Fruit fly (Drosophila melanogaster) whole organism, embryonic: ENCODE measurements around the gene natalisin.

Experiments used
- Ada2b ChIP-seq: fragments of 200-800 bp; sonication (Bioruptor generic); IDR thresholded peaks from 2 replicates; pipeline ENCODE4 v1.3.6; 2022; ENCODE audit warnings: missing biosample characterization, missing genetic modification characterization
- CG11398 ChIP-seq: fragments of 200-800 bp; sonication (Bioruptor generic); optimal IDR thresholded peaks from 2 replicates; lab custom pipeline; 2016; ENCODE audit warnings: missing biosample characterization, missing genetic modification characterization
- CG12219 ChIP-seq: fragments of 200-800 bp; sonication (Bioruptor generic); optimal IDR thresholded peaks from 3 replicates; lab custom pipeline; 2018; ENCODE audit warnings: missing biosample characterization, mild to moderate bottlenecking, missing genetic modification characterization
- CG12769 ChIP-seq: fragments of 200-800 bp; sonication (Bioruptor generic); optimal IDR thresholded peaks from 2 replicates; lab custom pipeline; 2019; ENCODE audit warnings: missing biosample characterization, mild to moderate bottlenecking, missing genetic modification characterization, moderate library complexity
- CG14710 ChIP-seq: fragments of 200-800 bp; sonication (Bioruptor generic); optimal IDR thresholded peaks from 3 replicates; lab custom pipeline; 2019; ENCODE audit warnings: missing biosample characterization, mild to moderate bottlenecking, missing genetic modification characterization, moderate library complexity
- CG15696 ChIP-seq: fragments of 200-800 bp; sonication (Bioruptor generic); optimal IDR thresholded peaks from 2 replicates; lab custom pipeline; 2019; ENCODE audit warnings: missing biosample characterization, mild to moderate bottlenecking, missing genetic modification characterization, moderate library complexity
- CG17328 ChIP-seq: fragments of 200-800 bp; sonication (Bioruptor generic); IDR thresholded peaks from 2 replicates; pipeline ENCODE4 v1.3.6; 2022; ENCODE audit warnings: missing biosample characterization, missing genetic modification characterization
- CG17829 ChIP-seq: fragments of 200-800 bp; optimal IDR thresholded peaks from 2 replicates; lab custom pipeline; 2019; ENCODE audit warnings: missing biosample characterization, mild to moderate bottlenecking, missing genetic modification characterization, moderate library complexity
- CG18262 ChIP-seq: fragments of 200-800 bp; optimal IDR thresholded peaks from 3 replicates; lab custom pipeline; 2019; ENCODE audit warnings: missing biosample characterization, mild to moderate bottlenecking, missing genetic modification characterization, moderate library complexity
- CG30403 ChIP-seq: fragments of 200-800 bp; sonication (Bioruptor generic); optimal IDR thresholded peaks from 3 replicates; lab custom pipeline; 2016; ENCODE audit warnings: missing biosample characterization, missing genetic modification characterization
- CG3407 ChIP-seq: fragments of 200-800 bp; sonication (Bioruptor generic); optimal IDR thresholded peaks from 2 replicates; lab custom pipeline; 2018; ENCODE audit warnings: missing biosample characterization, mild to moderate bottlenecking, missing genetic modification characterization
- CG4730 ChIP-seq: fragments of 200-800 bp; sonication (Bioruptor generic); IDR thresholded peaks from 2 replicates; pipeline ENCODE4 v1.3.6; 2022; ENCODE audit warnings: missing biosample characterization, missing genetic modification characterization
- CG4820 ChIP-seq: fragments of 200-800 bp; sonication (Bioruptor generic); optimal IDR thresholded peaks from 3 replicates; lab custom pipeline; 2016; ENCODE audit warnings: missing biosample characterization, missing genetic modification characterization
- CG5180 ChIP-seq: fragments of 200-800 bp; sonication (Bioruptor generic); optimal IDR thresholded peaks from 3 replicates; lab custom pipeline; 2017; ENCODE audit warnings: missing biosample characterization, missing genetic modification characterization, mild to moderate bottlenecking, moderate library complexity, missing genetic modification reagents
- CG5953 ChIP-seq: fragments of 200-800 bp; sonication (Bioruptor generic); IDR thresholded peaks from 2 replicates; pipeline ENCODE4 v1.3.6; 2022; ENCODE audit warnings: missing biosample characterization, missing genetic modification characterization
- CG6765 ChIP-seq: fragments of 200-800 bp; sonication (Bioruptor generic); optimal IDR thresholded peaks from 3 replicates; lab custom pipeline; 2017; ENCODE audit warnings: missing biosample characterization, mild to moderate bottlenecking, missing genetic modification characterization
- CG8388 ChIP-seq: fragments of 200-800 bp; sonication (Bioruptor generic); optimal IDR thresholded peaks from 2 replicates; lab custom pipeline; 2019; ENCODE audit warnings: missing biosample characterization, mild to moderate bottlenecking, missing genetic modification characterization, moderate library complexity
- CrebB ChIP-seq: fragments of 200-800 bp; sonication (Bioruptor generic); optimal IDR thresholded peaks from 3 replicates; lab custom pipeline; 2018; ENCODE audit warnings: missing biosample characterization, mild to moderate bottlenecking, missing genetic modification characterization
- Elba2 ChIP-seq: fragments of 200-800 bp; sonication (Bioruptor generic); optimal IDR thresholded peaks from 3 replicates; lab custom pipeline; 2016; ENCODE audit warnings: missing biosample characterization, missing genetic modification characterization
- Ets65A ChIP-seq: fragments of 200-800 bp; sonication (Bioruptor generic); peaks from one replicate; lab custom pipeline; 2016; ENCODE audit warnings: missing biosample characterization, missing genetic modification characterization
- Hr51 ChIP-seq, 2 experiments: fragments of 200-800 bp; sonication (Bioruptor generic); optimal IDR thresholded peaks; 2 replicates in 1 of 2; 3 replicates in 1 of 2; lab custom pipeline; 2016 to 2018; ENCODE audit warnings: missing biosample characterization in 2 of 2, missing genetic modification characterization in 2 of 2, mild to moderate bottlenecking in 1 of 2, moderate library complexity in 1 of 2
- Hsf ChIP-seq: fragments of 200-800 bp; sonication (Bioruptor generic); optimal IDR thresholded peaks from 3 replicates; lab custom pipeline; 2016; ENCODE audit warnings: missing biosample characterization, missing genetic modification characterization
- NfI ChIP-seq: fragments of 200-800 bp; sonication (Bioruptor generic); optimal IDR thresholded peaks from 3 replicates; lab custom pipeline; 2018; ENCODE audit warnings: missing biosample characterization, mild to moderate bottlenecking, missing genetic modification characterization, moderate library complexity
- Optix ChIP-seq: fragments of 200-800 bp; sonication (Bioruptor generic); IDR thresholded peaks from 3 replicates; pipeline ENCODE4 v1.3.6; 2022; ENCODE audit warnings: missing biosample characterization, missing genetic modification characterization
- PHDP ChIP-seq: fragments of 200-800 bp; sonication (Bioruptor generic); optimal IDR thresholded peaks from 3 replicates; lab custom pipeline; 2018; ENCODE audit warnings: missing biosample characterization, mild to moderate bottlenecking, missing genetic modification characterization, moderate library complexity
- Scr ChIP-seq: fragments of 200-800 bp; sonication (Bioruptor generic); IDR thresholded peaks from 2 replicates; pipeline ENCODE4 v1.3.6; 2022; ENCODE audit warnings: missing biosample characterization, missing genetic modification characterization; ENCODE audit not compliant: partially characterized antibody
- Six4 ChIP-seq: fragments of 200-800 bp; sonication (Bioruptor generic); optimal IDR thresholded peaks from 2 replicates; lab custom pipeline; 2016; ENCODE audit warnings: missing biosample characterization, missing genetic modification characterization
- Ssrp ChIP-seq: fragments of 200-800 bp; sonication (Bioruptor generic); optimal IDR thresholded peaks from 2 replicates; lab custom pipeline; 2018; ENCODE audit warnings: missing biosample characterization, mild to moderate bottlenecking, missing genetic modification characterization, moderate library complexity
- Tbp ChIP-seq: fragments of >200 bp; optimal IDR thresholded peaks from 2 replicates; lab custom pipeline; 2018; ENCODE audit warnings: missing biosample characterization, missing genetic modification characterization
- bbx ChIP-seq: fragments of 200-800 bp; sonication (Bioruptor generic); IDR thresholded peaks from 2 replicates; pipeline ENCODE4 v1.3.6; 2022; ENCODE audit warnings: missing biosample characterization, missing genetic modification characterization; ENCODE audit not compliant: partially characterized antibody
- chinmo ChIP-seq: fragments of 200-800 bp; sonication (Bioruptor generic); IDR thresholded peaks from 4 replicates; pipeline ENCODE4 v1.3.6; 2022; ENCODE audit warnings: missing biosample characterization, missing genetic modification characterization; ENCODE audit not compliant: partially characterized antibody
- ci ChIP-seq: fragments of 200-800 bp; sonication (Bioruptor generic); IDR thresholded peaks from 3 replicates; pipeline ENCODE4 v1.3.6; 2022; ENCODE audit warnings: missing biosample characterization, missing genetic modification characterization
- corto ChIP-seq: fragments of 200-800 bp; sonication (Bioruptor generic); optimal IDR thresholded peaks from 2 replicates; lab custom pipeline; 2016; ENCODE audit warnings: missing biosample characterization, mild to moderate bottlenecking, missing genetic modification characterization, moderate library complexity
- croc ChIP-seq: fragments of 200-800 bp; sonication (Bioruptor generic); conservative IDR thresholded peaks from 3 replicates; pipeline ENCODE4 v1.3.6; 2022; ENCODE audit warnings: missing biosample characterization, missing genetic modification characterization
- dmrt11E ChIP-seq: fragments of 200-800 bp; sonication (Bioruptor generic); optimal IDR thresholded peaks from 3 replicates; lab custom pipeline; 2018; ENCODE audit warnings: missing biosample characterization, mild to moderate bottlenecking, missing genetic modification characterization, moderate library complexity
- dpn ChIP-seq, 2 experiments: fragments of 200-800 bp; sonication (Bioruptor generic); optimal IDR thresholded peaks; 3 replicates each; lab custom pipeline; 2016; ENCODE audit warnings: missing biosample characterization in 2 of 2, missing genetic modification characterization in 2 of 2
- en ChIP-seq: fragments of 200-800 bp; sonication (Bioruptor generic); optimal IDR thresholded peaks from 2 replicates; lab custom pipeline; 2016; ENCODE audit warnings: missing biosample characterization, missing genetic modification characterization
- esg ChIP-seq: fragments of 200-800 bp; sonication (Bioruptor generic); conservative IDR thresholded peaks from 2 replicates; pipeline ENCODE4 v1.3.6; 2022; ENCODE audit warnings: missing biosample characterization, missing genetic modification characterization
- eve ChIP-seq, 2 experiments: fragments of >200 bp; optimal IDR thresholded peaks; 2 replicates each; lab custom pipeline; 2017; ENCODE audit warnings: missing biosample characterization in 2 of 2, missing genetic modification characterization in 2 of 2
- hbn ChIP-seq: fragments of 200-800 bp; sonication (Bioruptor generic); IDR thresholded peaks from 2 replicates; pipeline ENCODE4 v1.3.6; 2022; ENCODE audit warnings: missing biosample characterization, missing genetic modification characterization; ENCODE audit not compliant: partially characterized antibody
- hkb ChIP-seq, 2 experiments: fragments of 200-800 bp in 1 of 2; fragments of >200 bp in 1 of 2; sonication (Bioruptor generic) in 1 of 2; IDR thresholded peaks in 1 of 2; optimal IDR thresholded peaks in 1 of 2; 2 replicates each; pipeline versions ENCODE4 v1.3.6 to Lab custom; 2017 to 2022; ENCODE audit warnings: missing biosample characterization in 1 of 2, missing genetic modification characterization in 1 of 2
- lab ChIP-seq: fragments of 200-800 bp; sonication (Bioruptor generic); optimal IDR thresholded peaks from 3 replicates; lab custom pipeline; 2017; ENCODE audit warnings: missing biosample characterization, missing genetic modification characterization, mild to moderate bottlenecking, moderate library complexity, missing genetic modification reagents
- pnt ChIP-seq: fragments of 200-800 bp; sonication (Bioruptor generic); optimal IDR thresholded peaks from 3 replicates; lab custom pipeline; 2016; ENCODE audit warnings: missing biosample characterization, missing genetic modification characterization
- slbo ChIP-seq: fragments of 200-800 bp; sonication (Bioruptor generic); IDR thresholded peaks from 2 replicates; pipeline ENCODE4 v1.3.6; 2022; ENCODE audit warnings: missing biosample characterization, missing genetic modification characterization
- stc ChIP-seq: fragments of 200-800 bp; sonication (Bioruptor generic); IDR thresholded peaks from 2 replicates; pipeline ENCODE4 v1.3.6; 2022; ENCODE audit warnings: missing biosample characterization, missing genetic modification characterization
- tio ChIP-seq: fragments of 200-800 bp; sonication (Bioruptor generic); optimal IDR thresholded peaks from 2 replicates; lab custom pipeline; 2017; ENCODE audit warnings: missing biosample characterization, missing genetic modification characterization, inconsistent platforms
- unpg ChIP-seq: fragments of 200-800 bp; sonication (Bioruptor generic); optimal IDR thresholded peaks from 3 replicates; lab custom pipeline; 2018; ENCODE audit warnings: missing biosample characterization, mild to moderate bottlenecking, missing genetic modification characterization, moderate library complexity
- zen2 ChIP-seq: fragments of 200-800 bp; sonication (Bioruptor generic); IDR thresholded peaks from 3 replicates; pipeline ENCODE4 v1.3.6; 2022; ENCODE audit warnings: missing biosample characterization, missing genetic modification characterization; ENCODE audit not compliant: partially characterized antibody
- zfh1 ChIP-seq: fragments of 200-800 bp; sonication (Bioruptor generic); IDR thresholded peaks from 3 replicates; pipeline ENCODE4 v1.3.6; 2022; ENCODE audit warnings: missing biosample characterization, missing genetic modification characterization

The natalisin gene

dm6 chr3R:14470630-14471029 is 52.2 kb downstream of the natalisin start (continued):
- peak; percentile 15 for TF ChIP-seq CG4820 (GFP tag; lab: Kevin White, UChicago)
- TF ChIP-seq ci, result peak; percentile 50; the same call in 2 of the 3 replicates
- TF ChIP-seq CG17829, result peak; percentile 49
- no peak for TF ChIP-seq CG6765 (GFP tag; lab: Kevin White, UChicago)
- peak; percentile 80 for TF ChIP-seq Ets65A (GFP tag; lab: Kevin White, UChicago)
- peak; percentile 39 for TF ChIP-seq CG12219
- peak; percentile 11 for TF ChIP-seq CG12769 (tag; lab: Kevin White, UChicago)
- no peak for TF ChIP-seq Tbp (GFP tag; lab: Kevin White, UChicago)
- TF ChIP-seq CG3407, result peak; percentile 35
- TF ChIP-seq en (GFP tag; lab: Kevin White, UChicago), result no peak
- peak; percentile 47 for TF ChIP-seq CG30403 (GFP tag; lab: Kevin White, UChicago)
- peak; percentile 13 for TF ChIP-seq CG15696 (tag; lab: Kevin White, UChicago)
- TF ChIP-seq dmrt11E (tag; lab: Kevin White, UChicago), result peak; percentile 81
- TF ChIP-seq stc (GFP tag; lab: Robert Waterston, UW), result no peak
- peak; percentile 41; the same call in 1 of the 2 replicates for TF ChIP-seq CG5953 (GFP tag; lab: Robert Waterston, UW)
- peak; percentile 16 for TF ChIP-seq Six4 (GFP tag; lab: Kevin White, UChicago)
- TF ChIP-seq CrebB, result no peak
- no peak for TF ChIP-seq lab
- TF ChIP-seq slbo, result 0 out of 2 replicates have a peak, but pooled peaks have one; percentile 24
- no peak for TF ChIP-seq CG11398
- TF ChIP-seq Ada2b, result peak; percentile 18; the same call in 1 of the 2 replicates
- TF ChIP-seq CG8388 (GFP tag; lab: Kevin White, UChicago), result peak; percentile 63
- TF ChIP-seq dpn (GFP tag; optimal IDR thresholded peaks at IDR 0.05; lab: Kevin White, UChicago), result peak in 1 of 2 experiments; percentile 36
- TF ChIP-seq Hr51 (GFP tag; optimal IDR thresholded peaks at IDR 0.05; lab: Kevin White, UChicago), result peak in 1 of 2 experiments; percentile 26
- TF ChIP-seq croc (GFP tag; lab: Robert Waterston, UW), result no peak
- no peak for TF ChIP-seq CG5180
- TF ChIP-seq Scr (GFP tag; lab: Robert Waterston, UW), result no peak
- TF ChIP-seq pnt, result peak; percentile 8
- peak; percentile 65 for TF ChIP-seq unpg (GFP tag; lab: Kevin White, UChicago)
- TF ChIP-seq eve (GFP tag; optimal IDR thresholded peaks at IDR 0.05; lab: Kevin White, UChicago), result peak in 1 of 2 experiments; percentile 64
- TF ChIP-seq hkb (optimal IDR thresholded peaks at IDR 0.05; lab: Kevin White, UChicago), result no peak
- 0 out of 2 replicates have a peak, but pooled peaks have one; percentile 13 for TF ChIP-seq hkb (GFP tag; IDR thresholded peaks at IDR 0.05; lab: Robert Waterston, UW)
- peak; percentile 68 for TF ChIP-seq CG17328 (GFP tag; lab: Robert Waterston, UW)
- TF ChIP-seq CG18262, result peak; percentile 61
- TF ChIP-seq CG4730 (GFP tag; lab: Robert Waterston, UW), result no peak
- TF ChIP-seq zfh1, result peak; percentile 40; the same call in 1 of the 3 replicates
- peak; percentile 53 for TF ChIP-seq PHDP (tag; lab: Kevin White, UChicago)
- no peak for TF ChIP-seq hbn (GFP tag; lab: Robert Waterston, UW)
- no peak for TF ChIP-seq corto (GFP tag; lab: Kevin White, UChicago)
- TF ChIP-seq Hsf, result peak; percentile 55
- TF ChIP-seq CG14710 (tag; lab: Kevin White, UChicago), result peak; percentile 53
- peak; percentile 29 for TF ChIP-seq tio (GFP tag; lab: Kevin White, UChicago)
- no peak for TF ChIP-seq chinmo (GFP tag; lab: Robert Waterston, UW)
- TF ChIP-seq Ssrp (tag; lab: Kevin White, UChicago), result peak; percentile 68
- no peak for TF ChIP-seq Optix (GFP tag; lab: Robert Waterston, UW)
- TF ChIP-seq bbx (GFP tag; lab: Robert Waterston, UW), result no peak
- TF ChIP-seq Elba2 (GFP tag; lab: Kevin White, UChicago), result no peak
- no peak for TF ChIP-seq NfI (GFP tag; lab: Kevin White, UChicago)
- TF ChIP-seq zen2 (GFP tag; lab: Robert Waterston, UW), result no peak
- TF ChIP-seq esg (GFP tag; lab: Robert Waterston, UW), result 0 out of 2 replicates have a peak, but pooled peaks have one; percentile 31
